Worm (Caenorhabditis elegans) whole organism, mixed stage, embryonic: Measurements from ENCODE around the gene Y51H7C.10.

Source experiments
- M03D4.4 ChIP-seq: sonication (generic microtip); optimal IDR thresholded peaks from 2 replicates; lab custom pipeline; 2017; ENCODE audit warnings: mild to moderate bottlenecking, missing genetic modification characterization, missing compliant biosample characterization
- bed-3 ChIP-seq: fragments of 200-800 bp; sonication (Bioruptor generic); optimal IDR thresholded peaks from 3 replicates; lab custom pipeline; 2018; ENCODE audit warnings: mild to moderate bottlenecking, missing genetic modification characterization, moderate library complexity, missing compliant biosample characterization
- blmp-1 ChIP-seq: fragments of 150-350 bp; optimal IDR thresholded peaks from 2 replicates; lab custom pipeline; 2014; ENCODE audit warnings: missing biosample characterization, missing genetic modification characterization
- ceh-39 ChIP-seq: fragments of 150-350 bp; optimal IDR thresholded peaks from 2 replicates; lab custom pipeline; 2014; ENCODE audit warnings: missing biosample characterization, missing genetic modification characterization
- ceh-83 ChIP-seq: fragments of 200-800 bp; sonication (Bioruptor generic); optimal IDR thresholded peaks from 2 replicates; lab custom pipeline; 2018; ENCODE audit warnings: mild to moderate bottlenecking, missing genetic modification characterization, missing compliant biosample characterization
- ces-1 ChIP-seq: fragments of 150-350 bp; optimal IDR thresholded peaks from 2 replicates; lab custom pipeline; 2014; ENCODE audit warnings: missing biosample characterization, missing genetic modification reagents, missing genetic modification characterization
- cnd-1 ChIP-seq: fragments of 200-800 bp; sonication (Bioruptor generic); optimal IDR thresholded peaks from 2 replicates; lab custom pipeline; 2018; ENCODE audit warnings: mild to moderate bottlenecking, missing genetic modification characterization, missing compliant biosample characterization
- drap-1 ChIP-seq: fragments of 200-800 bp; sonication (Bioruptor generic); optimal IDR thresholded peaks from 3 replicates; lab custom pipeline; 2018; ENCODE audit warnings: mild to moderate bottlenecking, missing genetic modification characterization, missing compliant biosample characterization
- flh-1 ChIP-seq: fragments of 200-800 bp; sonication (Bioruptor generic); optimal IDR thresholded peaks from 2 replicates; lab custom pipeline; 2018; ENCODE audit warnings: mild to moderate bottlenecking, missing genetic modification characterization, moderate library complexity, missing compliant biosample characterization
- ham-2 ChIP-seq: fragments of 200-800 bp; sonication (Bioruptor generic); optimal IDR thresholded peaks from 2 replicates; lab custom pipeline; 2018; ENCODE audit warnings: mild to moderate bottlenecking, missing genetic modification characterization, missing compliant biosample characterization
- hlh-1 ChIP-seq: fragments of 150-350 bp; optimal IDR thresholded peaks from 2 replicates; lab custom pipeline; 2014; ENCODE audit warnings: missing biosample characterization, missing genetic modification reagents, missing genetic modification characterization
- lin-13 ChIP-seq: fragments of 150-350 bp; optimal IDR thresholded peaks from 2 replicates; lab custom pipeline; 2014; ENCODE audit warnings: missing biosample characterization, missing genetic modification characterization
- lin-32 ChIP-seq: fragments of 200-800 bp; sonication (Bioruptor generic); optimal IDR thresholded peaks from 2 replicates; lab custom pipeline; 2018; ENCODE audit warnings: mild to moderate bottlenecking, missing genetic modification characterization, missing compliant biosample characterization
- lsy-2 ChIP-seq: fragments of 150-350 bp; optimal IDR thresholded peaks from 2 replicates; lab custom pipeline; 2014; ENCODE audit warnings: missing biosample characterization, missing genetic modification characterization
- mab-5 ChIP-seq: fragments of 150-350 bp; optimal IDR thresholded peaks from 2 replicates; lab custom pipeline; 2014; ENCODE audit warnings: missing biosample characterization, missing genetic modification characterization
- mep-1 ChIP-seq: fragments of 150-350 bp; optimal IDR thresholded peaks from 2 replicates; lab custom pipeline; 2017; ENCODE audit warnings: missing biosample characterization, missing genetic modification reagents, missing genetic modification characterization, inconsistent platforms
- mls-2 ChIP-seq: sonication (generic microtip); optimal IDR thresholded peaks from 2 replicates; lab custom pipeline; 2016; ENCODE audit warnings: mild to moderate bottlenecking, missing genetic modification characterization, moderate library complexity, missing compliant biosample characterization
- nhr-12 ChIP-seq: fragments of 150-350 bp; optimal IDR thresholded peaks from 2 replicates; lab custom pipeline; 2014; ENCODE audit warnings: missing biosample characterization, missing genetic modification characterization
- nhr-2 ChIP-seq: fragments of 150-350 bp; optimal IDR thresholded peaks from 2 replicates; lab custom pipeline; 2014; ENCODE audit warnings: missing biosample characterization, missing genetic modification characterization
- nhr-28 ChIP-seq: fragments of 150-350 bp; optimal IDR thresholded peaks from 2 replicates; lab custom pipeline; 2014; ENCODE audit warnings: missing biosample characterization, missing genetic modification characterization
- nhr-76 ChIP-seq: sonication (generic microtip); optimal IDR thresholded peaks from 2 replicates; lab custom pipeline; 2017; ENCODE audit warnings: missing biosample characterization, missing genetic modification characterization
- sem-2 ChIP-seq: fragments of 200-800 bp; sonication (Bioruptor generic); optimal IDR thresholded peaks from 2 replicates; lab custom pipeline; 2018; ENCODE audit warnings: mild to moderate bottlenecking, missing genetic modification characterization, missing compliant biosample characterization
- snpc-4 ChIP-seq: fragments of 150-350 bp; optimal IDR thresholded peaks from 2 replicates; lab custom pipeline; 2014; ENCODE audit warnings: missing biosample characterization, missing genetic modification characterization
- sptf-1 ChIP-seq: sonication (generic microtip); optimal IDR thresholded peaks from 2 replicates; lab custom pipeline; 2017; ENCODE audit warnings: mild to moderate bottlenecking, missing genetic modification characterization, moderate library complexity, missing compliant biosample characterization
- tbx-8 ChIP-seq: fragments of 200-800 bp; sonication (Bioruptor generic); optimal IDR thresholded peaks from 2 replicates; lab custom pipeline; 2018; ENCODE audit warnings: mild to moderate bottlenecking, missing genetic modification characterization, moderate library complexity, missing compliant biosample characterization
- unc-120 ChIP-seq: sonication (generic microtip); optimal IDR thresholded peaks from 2 replicates; lab custom pipeline; 2017; ENCODE audit warnings: missing genetic modification characterization, missing compliant biosample characterization; ENCODE audit not compliant: poor library complexity, severe bottlenecking
- unc-62 ChIP-seq: fragments of 150-350 bp; optimal IDR thresholded peaks from 2 replicates; lab custom pipeline; 2014; ENCODE audit warnings: missing biosample characterization, missing genetic modification reagents, missing genetic modification characterization
- zip-8 ChIP-seq: fragments of 150-350 bp; optimal IDR thresholded peaks from 2 replicates; lab custom pipeline; 2014; ENCODE audit warnings: missing biosample characterization, missing genetic modification characterization
- ztf-11 ChIP-seq: fragments of 150-350 bp; optimal IDR thresholded peaks from 2 replicates; lab custom pipeline; 2014; ENCODE audit warnings: missing biosample characterization, missing genetic modification characterization

Y51H7C.10 gene

DNA sequence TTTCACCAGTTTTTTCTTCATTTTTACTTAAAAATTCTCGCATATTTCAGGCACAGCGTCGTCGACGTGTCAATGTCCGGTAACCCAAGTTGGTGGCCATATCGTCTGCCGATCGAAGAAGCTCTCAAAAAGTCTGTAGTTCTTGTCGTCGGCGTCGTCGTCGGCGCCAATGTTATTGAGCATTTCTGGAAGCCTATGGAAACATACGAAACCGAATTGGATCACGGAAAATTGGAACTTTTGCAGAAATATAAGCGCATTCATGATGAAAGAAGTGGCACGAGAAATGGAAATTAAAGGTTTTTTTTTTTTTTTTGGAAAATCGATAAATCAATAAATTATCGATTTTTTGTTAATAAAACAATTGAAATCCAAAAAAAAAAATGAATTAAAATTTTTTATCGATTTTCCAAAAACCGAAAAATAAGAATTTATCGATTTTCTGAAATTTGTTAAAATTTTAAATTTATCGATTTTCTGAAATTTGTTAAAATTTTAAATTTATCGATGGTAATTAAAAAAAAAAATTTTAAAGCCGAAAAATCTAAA is 11.1 kb downstream of the Y51H7C.10 start, which contains the start of gene alkb-1:
alkb-1 (plus strand) TSS at position 51 of the 549 bp plus-strand sequence.
- no peak for TF ChIP-seq lsy-2 (tag; lab: Kevin White, UChicago)
- TF ChIP-seq ham-2: no peak
- no peak for TF ChIP-seq ces-1 (GFP tag; lab: Kevin White, UChicago)
- TF ChIP-seq blmp-1 (tag; lab: Kevin White, UChicago): no peak
- no peak for TF ChIP-seq sem-2 (GFP tag; lab: Kevin White, UChicago)
- no peak for TF ChIP-seq bed-3 (GFP tag; lab: Kevin White, UChicago)
- no peak for TF ChIP-seq cnd-1
- TF ChIP-seq ceh-83 (GFP tag; lab: Kevin White, UChicago): no peak
- TF ChIP-seq ceh-39 (tag; lab: Kevin White, UChicago): no peak
- TF ChIP-seq unc-120 (tag; lab: Kevin White, UChicago): no peak
- TF ChIP-seq nhr-12 (tag; lab: Kevin White, UChicago): no peak
- TF ChIP-seq nhr-2 (tag; lab: Kevin White, UChicago): no peak
- no peak for TF ChIP-seq mab-5 (tag; lab: Kevin White, UChicago)
- TF ChIP-seq lin-32 (GFP tag; lab: Kevin White, UChicago): no peak
- no peak for TF ChIP-seq flh-1 (GFP tag; lab: Kevin White, UChicago)
- TF ChIP-seq drap-1: no peak
- no peak for TF ChIP-seq mls-2 (tag; lab: Kevin White, UChicago)
- TF ChIP-seq sptf-1: no peak
- TF ChIP-seq snpc-4 (tag; lab: Kevin White, UChicago): no peak

DNA sequence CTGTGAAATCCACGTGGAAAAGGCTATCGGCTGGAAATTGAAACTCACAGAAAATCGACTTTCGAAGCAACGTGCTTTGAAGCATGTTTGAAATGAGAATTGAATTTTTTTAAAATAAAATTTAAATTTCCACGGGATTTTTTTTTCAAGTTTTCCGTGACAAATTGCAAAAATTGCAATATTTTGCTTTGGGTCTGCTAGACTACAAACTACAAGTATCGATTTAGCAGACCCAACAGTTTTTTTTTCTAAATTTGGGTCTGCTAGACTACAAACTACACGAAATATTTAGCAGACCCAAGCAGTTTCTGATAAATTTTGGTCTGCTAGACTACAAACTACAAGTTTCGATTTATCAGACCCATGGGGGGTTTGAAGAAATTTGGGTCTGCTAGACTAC is 12.2 kb downstream of the Y51H7C.10 start, which contains the start of gene Y51H7C.9:
Y51H7C.9 (minus strand) TSS at position 101 of the 400 bp plus-strand sequence.
- TF ChIP-seq mab-5 (tag; lab: Kevin White, UChicago) (no peak), unc-62 (GFP tag; lab: Kevin White, UChicago) (no peak), nhr-28 (no peak), zip-8 (no peak), ham-2 (no peak), lin-13 (tag; lab: Kevin White, UChicago) (no peak), M03D4.4 (tag; lab: Kevin White, UChicago) (no peak)

DNA sequence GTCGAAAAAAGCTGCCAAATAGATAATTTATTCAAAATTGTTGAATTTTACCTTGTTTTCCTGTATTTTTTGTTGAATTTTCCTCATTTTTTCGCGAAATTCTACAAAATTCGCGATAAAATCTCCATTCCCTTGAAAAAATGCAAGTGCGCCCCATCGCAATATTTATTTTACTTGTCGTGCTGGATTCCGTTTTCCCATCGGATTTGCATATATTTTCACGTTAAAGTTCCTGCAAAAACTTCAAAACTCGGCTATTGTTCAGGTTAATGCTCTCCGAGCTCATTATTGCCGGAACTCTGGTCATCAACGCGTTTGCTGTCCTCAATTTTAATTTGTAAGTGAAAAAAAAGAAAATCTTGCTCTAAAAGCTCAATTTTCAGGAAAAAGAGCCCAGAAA is 20.5 kb downstream of the Y51H7C.10 start, which contains the start of the genes Y51H7C.41 and cogc-4:
Y51H7C.41 (plus strand) TSS at position 266 of the 400 bp plus-strand sequence.
cogc-4 (plus strand) TSS at position 386 of the 400 bp plus-strand sequence.
- no peak for TF ChIP-seq ceh-39 (tag; lab: Kevin White, UChicago)
- TF ChIP-seq cnd-1: no peak
- TF ChIP-seq nhr-76 (tag; lab: Kevin White, UChicago): no peak
- no peak for TF ChIP-seq unc-62 (GFP tag; lab: Kevin White, UChicago)
- no peak for TF ChIP-seq unc-120 (tag; lab: Kevin White, UChicago)
- no peak for TF ChIP-seq blmp-1 (tag; lab: Kevin White, UChicago)

DNA sequence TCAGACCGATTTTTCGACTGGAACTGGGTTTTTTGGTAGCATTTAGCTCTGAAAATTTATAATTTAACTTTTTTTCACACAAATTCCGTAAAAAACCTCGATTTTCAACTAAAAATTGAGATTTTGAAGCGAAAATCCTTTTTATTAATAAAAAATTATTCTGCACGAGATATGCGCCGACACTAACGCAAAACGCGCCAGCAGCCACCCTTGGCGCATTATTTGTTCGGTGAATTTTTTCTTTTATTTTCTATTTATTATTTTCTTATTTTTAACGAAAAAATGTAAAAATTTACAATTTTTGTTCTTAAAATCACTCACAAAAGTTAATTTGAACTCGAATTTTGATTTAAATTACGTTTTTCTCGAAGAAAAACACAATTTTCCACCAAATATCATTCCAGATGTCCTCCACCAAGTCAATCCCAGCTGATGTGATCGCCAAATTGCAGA is 21.4 kb downstream of the Y51H7C.10 start, which contains the start of gene Y51H7C.7:
Y51H7C.7 (plus strand) TSS at position 403 of the 453 bp plus-strand sequence.
- TF ChIP-seq sptf-1 (no peak), tbx-8 (GFP tag; lab: Kevin White, UChicago) (no peak), mep-1 (peak; percentile 50), lin-13 (tag; lab: Kevin White, UChicago) (peak; percentile 44), cnd-1 (no peak), ztf-11 (tag; lab: Kevin White, UChicago) (no peak)

DNA sequence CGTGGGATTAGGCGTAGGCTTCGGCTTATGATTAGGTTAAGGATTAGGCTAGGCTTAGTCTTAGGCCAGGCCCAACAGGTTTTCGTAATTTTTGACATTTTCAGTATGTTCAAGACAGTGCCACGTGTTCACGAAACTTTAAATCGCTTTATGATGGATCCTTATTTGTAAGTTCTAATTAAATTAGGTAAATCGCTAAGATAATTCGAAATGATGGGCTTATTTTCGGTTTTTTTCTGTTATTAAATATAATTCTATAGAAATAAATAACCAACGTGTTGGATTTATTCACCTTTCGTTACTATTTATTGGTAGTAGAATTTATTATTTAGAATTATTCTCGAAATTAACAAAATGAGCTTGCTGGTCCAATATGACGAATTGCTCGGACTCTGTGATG is 22.1 kb downstream of the Y51H7C.10 start, which contains the start of gene Y51H7C.8:
Y51H7C.8 (plus strand) TSS at position 301 of the 400 bp plus-strand sequence.
- TF ChIP-seq drap-1 (no peak), flh-1 (GFP tag; lab: Kevin White, UChicago) (no peak), bed-3 (GFP tag; lab: Kevin White, UChicago) (no peak), lin-13 (tag; lab: Kevin White, UChicago) (no peak), nhr-2 (tag; lab: Kevin White, UChicago) (no peak), ham-2 (no peak), lsy-2 (tag; lab: Kevin White, UChicago) (no peak), hlh-1 (tag; lab: Kevin White, UChicago) (no peak), nhr-12 (tag; lab: Kevin White, UChicago) (no peak), unc-120 (tag; lab: Kevin White, UChicago) (no peak)
